Fruit fly (Drosophila melanogaster) Kc167 (cell line): ENCODE results near the gene Grl36b.

Experiments used
- Myc ChIP-seq: fragments of >200 bp; optimal IDR thresholded peaks from 2 replicates; lab custom pipeline; 2017; ENCODE audit warnings: missing external identifiers
- Sin3A ChIP-seq: fragments of >200 bp; optimal IDR thresholded peaks from 2 replicates; lab custom pipeline; 2018; ENCODE audit warnings: missing external identifiers
- insv ChIP-seq: fragments of >200 bp; optimal IDR thresholded peaks from 3 replicates; lab custom pipeline; 2018; ENCODE audit warnings: missing external identifiers
- ttk ChIP-seq: sonication (Bioruptor generic); optimal IDR thresholded peaks from 2 replicates; lab custom pipeline; 2017; ENCODE audit warnings: missing external identifiers

dm6 chr2L:18146618-18147099 is 21.1 kb upstream of the Grl36b start:
- TF ChIP-seq ttk (lab: Kevin White, UChicago) (no peak), Myc (lab: Kevin White, UChicago) (no peak), Sin3A (no peak), insv (lab: Kevin White, UChicago) (no peak)
